Worm (Caenorhabditis elegans) whole organism, L4 larva: Measurements from ENCODE around the gene arv-1.
A peak's percentile ranks its signal among the peaks of the same experiment; 100 is the strongest.

ENCODE experiments used
- Y48G9A.11 ChIP-seq: fragments of 200-800 bp; sonication (Bioruptor generic); IDR thresholded peaks from 2 replicates; pipeline ENCODE4 v1.3.6; 2022; ENCODE audit warnings: missing genetic modification reagents, missing genetic modification characterization, missing compliant biosample characterization
- aha-1 ChIP-seq: fragments of 150-350 bp; peaks from one replicate; lab custom pipeline; 2014; ENCODE audit warnings: missing biosample characterization, missing genetic modification characterization
- attf-4 ChIP-seq: sonication (generic microtip); optimal IDR thresholded peaks from 3 replicates; lab custom pipeline; 2017; ENCODE audit warnings: missing biosample characterization, missing genetic modification characterization
- ceh-62 ChIP-seq: sonication (generic microtip); optimal IDR thresholded peaks from 2 replicates; lab custom pipeline; 2017; ENCODE audit warnings: missing biosample characterization, missing genetic modification characterization
- hif-1 ChIP-seq, 2 experiments: sonication (generic microtip); optimal IDR thresholded peaks; 2 replicates each; lab custom pipeline; 2016 to 2017; ENCODE audit warnings: missing compliant biosample characterization in 2 of 2, missing genetic modification characterization in 2 of 2, missing genetic modification reagents in 2 of 2, missing genotype in 2 of 2, mild to moderate bottlenecking in 1 of 2
- hlh-11 ChIP-seq: fragments of 200-800 bp; sonication (Bioruptor generic); optimal IDR thresholded peaks from 2 replicates; lab custom pipeline; 2018; ENCODE audit warnings: mild to moderate bottlenecking, missing genetic modification characterization, missing compliant biosample characterization
- madf-5 ChIP-seq, 2 experiments: fragments of 200-800 bp; sonication (Bioruptor generic); IDR thresholded peaks; 2 replicates each; pipeline ENCODE4 v1.3.6; 2022; ENCODE audit warnings: missing compliant biosample characterization in 2 of 2, missing genetic modification characterization in 2 of 2
- nhr-11 ChIP-seq: fragments of 150-350 bp; optimal IDR thresholded peaks from 2 replicates; lab custom pipeline; 2014; ENCODE audit warnings: missing biosample characterization, missing genetic modification characterization
- unc-62 ChIP-seq, 3 experiments: fragments of 150-350 bp in 1 of 3; sonication (generic microtip); optimal IDR thresholded peaks in 2 of 3; peaks in 1 of 3; 1 replicate in 1 of 3; 2 replicates in 2 of 3; lab custom pipeline; 2014 to 2017; ENCODE audit warnings: missing biosample characterization in 3 of 3, missing genetic modification characterization in 3 of 3, missing genetic modification reagents in 3 of 3, missing genotype in 1 of 3

Gene arv-1

DNA sequence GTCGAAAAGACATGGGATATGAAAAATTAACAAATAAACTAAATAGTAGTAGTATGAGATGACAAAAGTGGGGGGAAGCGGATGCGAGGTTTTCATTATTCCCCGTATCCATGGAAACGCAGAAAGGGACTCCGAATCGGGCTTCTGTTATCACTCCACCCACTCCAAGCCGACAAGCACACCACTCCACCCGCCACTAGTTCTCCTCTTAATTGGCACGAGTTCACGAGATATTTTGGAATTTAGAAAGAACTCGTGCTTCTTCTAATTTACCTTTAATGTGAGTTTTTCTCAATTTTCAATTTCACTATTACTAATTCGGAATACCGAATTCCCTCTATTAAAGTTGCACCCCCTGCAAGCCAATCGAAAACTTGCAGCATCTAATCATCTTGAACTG, 34.3 kb downstream of the arv-1 start:
- TF ChIP-seq unc-62 (GFP tag; optimal IDR thresholded peaks at IDR 0.05 in 1 of 2; lab: Kevin White, UChicago) (peak in 1 of 2 experiments; percentile 29), unc-62 (tag; optimal IDR thresholded peaks at IDR 0.05; lab: Kevin White, UChicago) (no peak), hif-1 (tag; optimal IDR thresholded peaks at IDR 0.05; lab: Kevin White, UChicago) (no peak)

DNA sequence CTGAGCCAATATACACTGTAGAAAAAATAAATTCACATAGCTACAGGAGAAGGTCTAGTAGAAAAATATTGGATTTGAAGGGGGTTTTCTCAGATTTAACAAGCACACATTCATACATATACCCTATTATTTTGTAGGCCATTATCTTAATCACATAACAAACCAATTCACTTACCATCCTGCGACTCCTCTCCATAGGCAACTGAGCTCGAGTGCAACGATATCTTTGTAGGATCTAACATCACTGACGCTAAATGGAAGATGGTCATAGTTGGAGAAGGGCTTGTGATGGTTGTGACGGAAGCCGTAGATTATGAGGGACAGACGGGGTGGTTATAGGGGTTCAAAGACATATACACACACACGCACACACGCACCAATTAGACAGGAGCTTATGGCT, 36.5 kb downstream of the arv-1 start:
- TF ChIP-seq madf-5 (GFP tag; IDR thresholded peaks at IDR 0.05; lab: Robert Waterston, UW) (no peak), aha-1 (tag; lab: Kevin White, UChicago) (peak; percentile 66), attf-4 (no peak)

DNA sequence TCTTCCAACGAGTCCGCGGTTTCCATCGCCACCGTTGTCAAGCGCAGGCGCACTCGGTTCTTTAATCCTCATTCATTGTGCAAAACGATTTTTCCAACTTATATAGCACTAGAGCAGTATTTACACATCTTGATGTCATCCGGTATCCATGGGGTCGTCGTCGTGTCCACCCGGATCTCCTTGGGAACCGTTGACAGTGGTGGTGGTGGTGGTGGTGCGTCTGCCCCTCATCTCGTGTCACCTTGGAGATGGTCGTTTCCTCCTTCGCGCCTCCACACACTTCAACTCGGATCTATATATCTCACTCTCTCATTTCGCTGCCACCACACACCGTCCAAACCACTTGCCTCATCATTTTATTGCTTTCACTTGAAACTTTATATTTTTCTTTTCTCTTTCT, 37.8 kb downstream of the arv-1 start:
- TF ChIP-seq Y48G9A.11 (no peak), ceh-62 (tag; lab: Kevin White, UChicago) (no peak), nhr-11 (peak; percentile 24), hlh-11 (no peak)

DNA sequence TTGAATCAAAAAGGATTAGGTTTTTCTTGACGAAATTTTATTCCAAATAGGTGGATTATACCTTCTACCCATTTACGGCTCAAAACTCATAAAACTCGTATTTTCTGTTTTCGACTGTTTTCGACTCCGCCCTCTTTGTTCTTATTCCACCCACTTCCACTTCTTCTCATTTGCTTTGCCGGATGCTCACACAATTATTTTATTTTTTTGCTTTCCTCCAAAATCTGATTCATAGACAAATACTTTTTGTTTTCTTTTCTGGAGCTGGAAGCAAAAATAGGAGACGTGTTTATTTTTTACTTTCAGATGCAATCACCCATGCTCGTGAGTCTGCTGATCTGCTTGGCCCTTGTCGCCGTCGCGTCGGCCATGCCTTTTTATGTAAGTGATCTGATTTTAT, 45.5 kb downstream of the arv-1 start, which contains the start of gene nlp-63:
nlp-63 (plus strand) TSS at position 301 of the 400 bp plus-strand sequence.
- no peak for TF ChIP-seq nhr-11
- TF ChIP-seq, all 104 proteins: peak for 0
